Worm (Caenorhabditis elegans) whole organism, L3 larva: ENCODE data around the gene pes-8.

Source experiments
- ZK546.5 ChIP-seq: sonication (generic microtip); optimal IDR thresholded peaks from 2 replicates; lab custom pipeline; 2017; ENCODE audit warnings: missing biosample characterization, missing genetic modification characterization
- ama-1 ChIP-seq: fragments of 150-350 bp; optimal IDR thresholded peaks from 2 replicates; lab custom pipeline; 2018
- ceh-16 ChIP-seq: sonication (generic microtip); optimal IDR thresholded peaks from 2 replicates; lab custom pipeline; 2017; ENCODE audit warnings: missing biosample characterization, missing genetic modification characterization
- ceh-28 ChIP-seq: fragments of 150-350 bp; optimal IDR thresholded peaks from 2 replicates; lab custom pipeline; 2014; ENCODE audit warnings: missing biosample characterization, missing genetic modification reagents, missing genetic modification characterization
- ceh-82 ChIP-seq: fragments of 150-350 bp; optimal IDR thresholded peaks from 2 replicates; lab custom pipeline; 2014; ENCODE audit warnings: missing biosample characterization, missing genetic modification characterization
- ceh-9 ChIP-seq: sonication (generic microtip); optimal IDR thresholded peaks from 2 replicates; lab custom pipeline; 2018; ENCODE audit warnings: missing biosample characterization, missing genetic modification characterization
- daf-12 ChIP-seq: fragments of 150-350 bp; optimal IDR thresholded peaks from 2 replicates; lab custom pipeline; 2014; ENCODE audit warnings: missing biosample characterization, missing genetic modification reagents, missing genetic modification characterization
- egl-27 ChIP-seq: sonication (generic microtip); optimal IDR thresholded peaks from 4 replicates; lab custom pipeline; 2017; ENCODE audit warnings: missing biosample characterization, missing genetic modification reagents, missing genetic modification characterization
- egl-5 ChIP-seq: fragments of 150-350 bp; optimal IDR thresholded peaks from 2 replicates; lab custom pipeline; 2017; ENCODE audit warnings: missing biosample characterization, missing genetic modification reagents, missing genetic modification characterization, inconsistent platforms
- elt-1 ChIP-seq: fragments of 150-350 bp; optimal IDR thresholded peaks from 2 replicates; lab custom pipeline; 2014; ENCODE audit warnings: missing biosample characterization, missing genetic modification characterization
- elt-2 ChIP-seq: sonication (generic microtip); optimal IDR thresholded peaks from 2 replicates; lab custom pipeline; 2016; ENCODE audit warnings: missing genetic modification reagents, mild to moderate bottlenecking, missing genetic modification characterization, missing compliant biosample characterization
- elt-3 ChIP-seq, 3 experiments: fragments of 150-350 bp in 1 of 3; sonication (generic microtip) in 2 of 3; optimal IDR thresholded peaks; 2 replicates in 2 of 3; 4 replicates in 1 of 3; lab custom pipeline; 2014 to 2017; ENCODE audit warnings: missing biosample characterization in 3 of 3, missing genetic modification characterization in 3 of 3
- fkh-10 ChIP-seq: sonication (generic microtip); optimal IDR thresholded peaks from 2 replicates; lab custom pipeline; 2017; ENCODE audit warnings: missing biosample characterization, missing genetic modification reagents, missing genetic modification characterization
- fos-1 ChIP-seq: fragments of 150-350 bp; optimal IDR thresholded peaks from 2 replicates; lab custom pipeline; 2014; ENCODE audit warnings: missing biosample characterization, missing genetic modification characterization
- hmg-11 ChIP-seq: sonication (generic microtip); optimal IDR thresholded peaks from 2 replicates; lab custom pipeline; 2016; ENCODE audit warnings: missing genetic modification characterization, missing compliant biosample characterization
- lin-15B ChIP-seq: fragments of 150-350 bp; optimal IDR thresholded peaks from 2 replicates; lab custom pipeline; 2014; ENCODE audit warnings: missing biosample characterization, missing genetic modification characterization
- lin-39 ChIP-seq: fragments of 150-350 bp; optimal IDR thresholded peaks from 2 replicates; lab custom pipeline; 2018; ENCODE audit warnings: missing biosample characterization, missing genetic modification reagents, missing genetic modification characterization
- lsy-12 ChIP-seq: sonication (generic microtip); optimal IDR thresholded peaks from 2 replicates; lab custom pipeline; 2016; ENCODE audit warnings: mild to moderate bottlenecking, missing genetic modification characterization, missing compliant biosample characterization
- mdl-1 ChIP-seq: fragments of 150-350 bp; optimal IDR thresholded peaks from 2 replicates; lab custom pipeline; 2014; ENCODE audit warnings: missing biosample characterization, missing genetic modification characterization
- mml-1 ChIP-seq: fragments of 150-350 bp; sonication (generic microtip); optimal IDR thresholded peaks from 3 replicates; lab custom pipeline; 2014; ENCODE audit warnings: missing biosample characterization, missing genetic modification characterization
- nfya-1 ChIP-seq: sonication (generic microtip); optimal IDR thresholded peaks from 2 replicates; lab custom pipeline; 2017; ENCODE audit warnings: missing genetic modification characterization, mild to moderate bottlenecking, missing compliant biosample characterization, antibody characterized with exemption, moderate library complexity; ENCODE audit not compliant: insufficient read depth
- nhr-11 ChIP-seq: fragments of 150-350 bp; optimal IDR thresholded peaks from 2 replicates; lab custom pipeline; 2014; ENCODE audit warnings: missing biosample characterization, missing genetic modification characterization
- nhr-23 ChIP-seq: fragments of 150-350 bp; optimal IDR thresholded peaks from 2 replicates; lab custom pipeline; 2014; ENCODE audit warnings: missing biosample characterization, missing genetic modification reagents, missing genetic modification characterization
- nhr-25 ChIP-seq: sonication (generic microtip); optimal IDR thresholded peaks from 2 replicates; lab custom pipeline; 2017; ENCODE audit warnings: missing biosample characterization, missing genetic modification characterization
- nhr-28 ChIP-seq: fragments of 150-350 bp; optimal IDR thresholded peaks from 2 replicates; lab custom pipeline; 2014; ENCODE audit warnings: missing biosample characterization, missing genetic modification characterization
- nhr-43 ChIP-seq: sonication (generic microtip); optimal IDR thresholded peaks from 2 replicates; lab custom pipeline; 2016; ENCODE audit warnings: mild to moderate bottlenecking, missing genetic modification characterization, missing compliant biosample characterization; ENCODE audit not compliant: poor library complexity, severe bottlenecking
- nhr-67 ChIP-seq: fragments of 150-350 bp; optimal IDR thresholded peaks from 2 replicates; lab custom pipeline; 2014; ENCODE audit warnings: missing biosample characterization, missing genetic modification characterization
- nhr-77 ChIP-seq: fragments of 150-350 bp; optimal IDR thresholded peaks from 2 replicates; lab custom pipeline; 2014; ENCODE audit warnings: missing biosample characterization, missing genetic modification characterization
- pha-4 ChIP-seq: fragments of 150-350 bp; optimal IDR thresholded peaks from 2 replicates; lab custom pipeline; 2014; ENCODE audit warnings: missing biosample characterization, missing genetic modification reagents, missing genetic modification characterization
- pqm-1 ChIP-seq: fragments of 150-350 bp; optimal IDR thresholded peaks from 2 replicates; lab custom pipeline; 2017; ENCODE audit warnings: missing biosample characterization, missing genetic modification characterization, inconsistent platforms
- skn-1 ChIP-seq: fragments of 150-350 bp; optimal IDR thresholded peaks from 2 replicates; lab custom pipeline; 2014; ENCODE audit warnings: missing biosample characterization, missing genetic modification characterization
- unc-39 ChIP-seq: sonication (generic microtip); optimal IDR thresholded peaks from 4 replicates; lab custom pipeline; 2017; ENCODE audit warnings: missing biosample characterization, missing genetic modification characterization
- zag-1 ChIP-seq: fragments of 150-350 bp; optimal IDR thresholded peaks from 2 replicates; lab custom pipeline; 2014; ENCODE audit warnings: missing biosample characterization, missing genetic modification characterization
- ztf-11 ChIP-seq: fragments of 150-350 bp; optimal IDR thresholded peaks from 2 replicates; lab custom pipeline; 2014; ENCODE audit warnings: missing biosample characterization, missing genetic modification characterization
- ztf-4 ChIP-seq: fragments of 150-350 bp; optimal IDR thresholded peaks from 2 replicates; lab custom pipeline; 2014; ENCODE audit warnings: missing biosample characterization, missing genetic modification characterization

pes-8 gene

DNA sequence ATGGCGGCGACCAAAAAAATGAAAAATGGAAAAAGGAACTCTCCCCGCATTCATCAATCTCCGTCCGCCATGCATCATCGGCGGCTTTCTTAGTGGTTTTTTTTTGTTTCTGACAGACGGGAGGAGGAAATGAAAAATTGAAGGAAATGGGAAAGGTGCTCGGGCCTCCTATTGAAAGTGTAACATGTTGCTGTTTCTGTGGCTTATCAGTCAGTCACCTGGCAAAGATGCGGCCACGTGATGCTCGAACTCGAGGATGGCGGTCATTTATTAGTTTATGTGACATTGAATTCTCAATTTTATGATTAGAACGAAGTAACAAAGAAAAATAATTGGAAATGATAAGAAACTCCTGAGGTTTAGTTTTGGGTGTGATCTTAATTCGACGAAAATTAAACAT, 13.0 kb downstream of the pes-8 start (continued):
- TF ChIP-seq skn-1: no peak

ce11 chrX:9266512-9266911, 14.9 kb downstream of the pes-8 start:
- TF ChIP-seq daf-12 (tag; lab: Kevin White, UChicago) (no peak), pha-4 (tag; lab: Kevin White, UChicago) (peak; percentile 57), nhr-28 (no peak), elt-2 (peak; percentile 67), mdl-1 (tag; lab: Kevin White, UChicago) (no peak)

ce11 chrX:9268373-9268772, 16.8 kb downstream of the pes-8 start:
- TF ChIP-seq nhr-67 (tag; lab: Kevin White, UChicago) (no peak), nhr-23 (tag; lab: Kevin White, UChicago) (peak; percentile 17)

ce11 chrX:9270753-9271152, 19.2 kb downstream of the pes-8 start, which contains the start of gene B0416.5:
Gene B0416.5 (minus strand): TSS chrX:9270853.
- TF ChIP-seq ztf-11 (tag; lab: Kevin White, UChicago) (no peak), nhr-25 (tag; lab: Kevin White, UChicago) (no peak), egl-27 (tag; lab: Kevin White, UChicago) (no peak), elt-2 (no peak), ama-1 (no peak), mdl-1 (tag; lab: Kevin White, UChicago) (no peak), ceh-9 (tag; lab: Kevin White, UChicago) (no peak), ZK546.5 (tag; lab: Kevin White, UChicago) (no peak), elt-1 (tag; lab: Kevin White, UChicago) (no peak), lin-39 (tag; lab: Kevin White, UChicago) (no peak), lsy-12 (tag; lab: Kevin White, UChicago) (no peak), unc-39 (no peak), nhr-67 (tag; lab: Kevin White, UChicago) (no peak)

ce11 chrX:9271886-9272285, 20.3 kb downstream of the pes-8 start:
- no peak for TF ChIP-seq daf-12 (tag; lab: Kevin White, UChicago)
- TF ChIP-seq elt-3 (tag; optimal IDR thresholded peaks at IDR 0.05; lab: Kevin White, UChicago): peak in 1 of 3 experiments; percentile 51
- TF ChIP-seq ceh-28 (tag; lab: Kevin White, UChicago): peak; percentile 17
- no peak for TF ChIP-seq nhr-11
- no peak for TF ChIP-seq nhr-25 (tag; lab: Kevin White, UChicago)
- TF ChIP-seq nhr-77 (tag; lab: Kevin White, UChicago): no peak
- no peak for TF ChIP-seq mml-1 (tag; lab: Kevin White, UChicago)
- no peak for TF ChIP-seq skn-1
- TF ChIP-seq elt-1 (tag; lab: Kevin White, UChicago): no peak
- TF ChIP-seq egl-5 (tag; lab: Kevin White, UChicago): no peak
- TF ChIP-seq elt-2: peak; percentile 93
- no peak for TF ChIP-seq lin-39 (tag; lab: Kevin White, UChicago)
- TF ChIP-seq hmg-11 (tag; lab: Kevin White, UChicago): peak; percentile 33
- TF ChIP-seq pha-4 (tag; lab: Kevin White, UChicago): peak; percentile 48
- no peak for TF ChIP-seq ceh-9 (tag; lab: Kevin White, UChicago)
- TF ChIP-seq pqm-1 (tag; lab: Kevin White, UChicago): peak; percentile 78
- no peak for TF ChIP-seq ceh-82 (tag; lab: Kevin White, UChicago)
- TF ChIP-seq nfya-1 (tag; lab: Kevin White, UChicago): no peak
- TF ChIP-seq nhr-43 (tag; lab: Kevin White, UChicago): peak; percentile 12

DNA sequence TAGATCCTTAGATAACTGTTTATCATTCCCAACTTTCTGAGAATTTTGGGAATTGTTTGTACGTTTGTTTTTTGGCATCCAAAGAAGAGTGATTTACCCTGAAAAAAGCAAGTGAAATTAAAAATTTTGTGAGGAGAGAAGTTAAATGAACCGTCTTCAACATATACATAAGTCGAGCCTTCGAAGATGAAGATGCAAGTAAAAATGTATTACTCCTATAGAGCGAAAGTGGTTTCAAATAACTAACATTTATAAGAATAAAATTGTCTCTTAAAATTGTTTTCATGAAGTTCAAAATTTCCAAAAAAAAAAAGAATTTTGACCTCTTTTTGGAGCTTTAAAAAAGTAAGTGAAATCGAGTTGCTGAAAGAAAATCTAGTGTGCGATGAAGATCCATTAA, 23.0 kb downstream of the pes-8 start, which contains the start of gene B0416.10:
Gene B0416.10 (minus strand): TSS at position 101 of the 400 bp plus-strand sequence.
- no peak for TF ChIP-seq fos-1 (tag; lab: Kevin White, UChicago)
- TF ChIP-seq fkh-10 (GFP tag; lab: Kevin White, UChicago): no peak
- TF ChIP-seq elt-1 (tag; lab: Kevin White, UChicago): no peak
- no peak for TF ChIP-seq ceh-28 (tag; lab: Kevin White, UChicago)
- no peak for TF ChIP-seq nhr-25 (tag; lab: Kevin White, UChicago)
- TF ChIP-seq nhr-11: no peak
- TF ChIP-seq lsy-12 (tag; lab: Kevin White, UChicago): no peak
- no peak for TF ChIP-seq ztf-4
- TF ChIP-seq elt-2: no peak
- no peak for TF ChIP-seq nhr-23 (tag; lab: Kevin White, UChicago)
- TF ChIP-seq lin-39 (tag; lab: Kevin White, UChicago): no peak
- no peak for TF ChIP-seq ceh-16
- TF ChIP-seq zag-1: no peak
- no peak for TF ChIP-seq lin-15B (tag; lab: Kevin White, UChicago)
- TF ChIP-seq, all 47 proteins: peak for 0
